Fruit fly (Drosophila melanogaster): Measurements from ENCODE around the gene CG6180.

dm6 chr2L:12679310-12679709, 28.2 kb upstream of the CG6180 start:
- TF ChIP-seq Sox102F (GFP tag; optimal IDR thresholded peaks at IDR 0.05): no peak
- no peak for TF ChIP-seq Hr4 (GFP tag; optimal IDR thresholded peaks at IDR 0.05)
- no peak for TF ChIP-seq CG16779 (tag; optimal IDR thresholded peaks at IDR 0.05)
- no peak for TF ChIP-seq CG6276 (GFP tag; optimal IDR thresholded peaks at IDR 0.05)
- TF ChIP-seq CG9139 (GFP tag; optimal IDR thresholded peaks at IDR 0.05): no peak
- no peak for TF ChIP-seq eg (GFP tag; IDR thresholded peaks at IDR 0.05)
- TF ChIP-seq Gug (GFP tag; IDR thresholded peaks at IDR 0.05): no peak
- no peak for TF ChIP-seq fkh (GFP tag; optimal IDR thresholded peaks at IDR 0.05)
- no peak for TF ChIP-seq Hr39 (GFP tag; optimal IDR thresholded peaks at IDR 0.05)

Measured in whole organism, prepupa.